Fruit fly (Drosophila melanogaster) whole organism, embryonic: ENCODE measurements around the gene CG9164.
A peak's percentile ranks its signal among the peaks of the same experiment; 100 is the strongest.

ENCODE experiments used
- Abd-B ChIP-seq: fragments of 200-800 bp; sonication (Bioruptor generic); optimal IDR thresholded peaks from 2 replicates; lab custom pipeline; 2018; ENCODE audit warnings: missing biosample characterization, mild to moderate bottlenecking, missing genetic modification characterization, moderate library complexity
- Atf6 ChIP-seq: fragments of 200-800 bp; sonication (Bioruptor generic); IDR thresholded peaks from 2 replicates; pipeline ENCODE4 v1.3.6; 2022; ENCODE audit warnings: missing biosample characterization, missing genetic modification characterization
- Blimp-1 ChIP-seq: fragments of 200-800 bp; sonication (Bioruptor generic); optimal IDR thresholded peaks from 3 replicates; lab custom pipeline; 2018; ENCODE audit warnings: missing biosample characterization, missing genetic modification characterization, mild to moderate bottlenecking, moderate library complexity, missing genetic modification reagents
- BtbVII ChIP-seq: fragments of 200-800 bp; sonication (Bioruptor generic); optimal IDR thresholded peaks from 3 replicates; lab custom pipeline; 2017; ENCODE audit warnings: missing biosample characterization, mild to moderate bottlenecking, missing genetic modification characterization
- CG10366 ChIP-seq: fragments of 200-800 bp; sonication (Bioruptor generic); IDR thresholded peaks from 2 replicates; pipeline ENCODE4 v1.3.6; 2022; ENCODE audit warnings: missing biosample characterization, missing genetic modification characterization
- CG1233 ChIP-seq: fragments of 200-800 bp; sonication (Bioruptor generic); optimal IDR thresholded peaks from 4 replicates; lab custom pipeline; 2018; ENCODE audit warnings: missing biosample characterization, mild to moderate bottlenecking, missing genetic modification characterization
- CG13287 ChIP-seq: fragments of 200-800 bp; sonication (Bioruptor generic); IDR thresholded peaks from 2 replicates; pipeline ENCODE4 v1.3.6; 2022; ENCODE audit warnings: missing biosample characterization, missing genetic modification characterization; ENCODE audit not compliant: partially characterized antibody
- CG14667 ChIP-seq: fragments of 200-800 bp; sonication (Bioruptor generic); IDR thresholded peaks from 2 replicates; pipeline ENCODE4 v1.3.6; 2022; ENCODE audit warnings: missing biosample characterization, missing genetic modification characterization
- CG16779 ChIP-seq: fragments of 200-800 bp; sonication (Bioruptor generic); IDR thresholded peaks from 2 replicates; pipeline ENCODE4 v1.3.6; 2022; ENCODE audit warnings: missing biosample characterization, missing genetic modification characterization
- CG2202 ChIP-seq: fragments of 200-800 bp; sonication (Bioruptor generic); optimal IDR thresholded peaks from 2 replicates; lab custom pipeline; 2018; ENCODE audit warnings: missing biosample characterization, mild to moderate bottlenecking, missing genetic modification characterization
- CG32767 ChIP-seq: fragments of 200-800 bp; sonication (Bioruptor generic); IDR thresholded peaks from 2 replicates; pipeline ENCODE4 v1.3.6; 2022; ENCODE audit warnings: missing biosample characterization, missing genetic modification characterization
- CG32772 ChIP-seq: fragments of 200-800 bp; sonication (Bioruptor generic); IDR thresholded peaks from 2 replicates; pipeline ENCODE4 v1.3.6; 2022; ENCODE audit warnings: missing biosample characterization, missing genetic modification characterization
- CG33213 ChIP-seq: fragments of 200-800 bp; sonication (Bioruptor generic); optimal IDR thresholded peaks from 3 replicates; lab custom pipeline; 2016; ENCODE audit warnings: missing biosample characterization, missing genetic modification characterization
- CG34224 ChIP-seq: fragments of 200-800 bp; sonication (Bioruptor generic); IDR thresholded peaks from 3 replicates; pipeline ENCODE4 v1.3.6; 2022; ENCODE audit warnings: missing biosample characterization, missing genetic modification characterization; ENCODE audit not compliant: partially characterized antibody
- CG4404 ChIP-seq: fragments of 200-800 bp; sonication (Bioruptor generic); IDR thresholded peaks from 2 replicates; pipeline ENCODE4 v1.3.6; 2022; ENCODE audit warnings: missing biosample characterization, missing genetic modification characterization
- CG6854 ChIP-seq: fragments of 200-800 bp; sonication (Bioruptor generic); optimal IDR thresholded peaks from 3 replicates; lab custom pipeline; 2017; ENCODE audit warnings: missing biosample characterization, mild to moderate bottlenecking, missing genetic modification characterization
- CG9215 ChIP-seq: fragments of 200-800 bp; sonication (Bioruptor generic); IDR thresholded peaks from 2 replicates; pipeline ENCODE4 v1.3.6; 2022; ENCODE audit warnings: missing biosample characterization, missing genetic modification characterization
- CG9437 ChIP-seq: fragments of 200-800 bp; sonication (Bioruptor generic); optimal IDR thresholded peaks from 2 replicates; lab custom pipeline; 2018; ENCODE audit warnings: missing biosample characterization, mild to moderate bottlenecking, missing genetic modification characterization
- CG9876 ChIP-seq: fragments of 200-800 bp; sonication (Bioruptor generic); optimal IDR thresholded peaks from 2 replicates; lab custom pipeline; 2016; ENCODE audit warnings: missing biosample characterization, missing genetic modification characterization
- Deaf1 ChIP-seq: fragments of 200-800 bp; optimal IDR thresholded peaks from 3 replicates; lab custom pipeline; 2019; ENCODE audit warnings: missing biosample characterization, mild to moderate bottlenecking, missing genetic modification characterization, moderate library complexity
- Eip74EF ChIP-seq, 2 experiments: fragments of 200-800 bp in 1 of 2; fragments of >200 bp in 1 of 2; sonication (Bioruptor generic) in 1 of 2; optimal IDR thresholded peaks; 2 replicates each; lab custom pipeline; 2017 to 2019; ENCODE audit warnings: missing biosample characterization in 2 of 2, missing genetic modification characterization in 2 of 2, mild to moderate bottlenecking in 1 of 2, moderate library complexity in 1 of 2
- Fer3 ChIP-seq: fragments of 200-800 bp; sonication (Bioruptor generic); optimal IDR thresholded peaks from 2 replicates; lab custom pipeline; 2018; ENCODE audit warnings: missing biosample characterization, mild to moderate bottlenecking, missing genetic modification characterization, moderate library complexity
- Gsc ChIP-seq: fragments of 200-800 bp; sonication (Bioruptor generic); IDR thresholded peaks from 2 replicates; pipeline ENCODE4 v1.3.6; 2022; ENCODE audit warnings: missing biosample characterization, missing genetic modification characterization
- HLHmδ ChIP-seq: fragments of 200-800 bp; sonication (Bioruptor generic); optimal IDR thresholded peaks from 2 replicates; lab custom pipeline; 2018; ENCODE audit warnings: missing biosample characterization, mild to moderate bottlenecking, missing genetic modification characterization, moderate library complexity
- Hmr ChIP-seq: fragments of 200-800 bp; sonication (Bioruptor generic); optimal IDR thresholded peaks from 3 replicates; lab custom pipeline; 2017; ENCODE audit warnings: mild to moderate bottlenecking, missing biosample characterization, missing genetic modification reagents, missing genetic modification characterization
- Med ChIP-seq: fragments of 200-800 bp; sonication (Bioruptor generic); peaks from one replicate; lab custom pipeline; 2016; ENCODE audit warnings: missing biosample characterization, missing genetic modification characterization, mild to moderate bottlenecking, inconsistent platforms, moderate library complexity
- PHDP ChIP-seq: fragments of 200-800 bp; sonication (Bioruptor generic); optimal IDR thresholded peaks from 3 replicates; lab custom pipeline; 2018; ENCODE audit warnings: missing biosample characterization, mild to moderate bottlenecking, missing genetic modification characterization, moderate library complexity
- Side ChIP-seq: fragments of 200-800 bp; sonication (Bioruptor generic); optimal IDR thresholded peaks from 2 replicates; lab custom pipeline; 2016; ENCODE audit warnings: missing biosample characterization, missing genetic modification characterization
- bbx ChIP-seq: fragments of 200-800 bp; sonication (Bioruptor generic); IDR thresholded peaks from 2 replicates; pipeline ENCODE4 v1.3.6; 2022; ENCODE audit warnings: missing biosample characterization, missing genetic modification characterization; ENCODE audit not compliant: partially characterized antibody
- bigmax ChIP-seq: fragments of 200-800 bp; sonication (Bioruptor generic); optimal IDR thresholded peaks from 2 replicates; lab custom pipeline; 2018; ENCODE audit warnings: missing biosample characterization, mild to moderate bottlenecking, missing genetic modification characterization
- cg ChIP-seq: fragments of 200-800 bp; sonication (Bioruptor generic); optimal IDR thresholded peaks from 3 replicates; lab custom pipeline; 2019; ENCODE audit warnings: missing biosample characterization, mild to moderate bottlenecking, missing genetic modification characterization, moderate library complexity
- eve ChIP-seq, 2 experiments: fragments of >200 bp; optimal IDR thresholded peaks; 2 replicates each; lab custom pipeline; 2017; ENCODE audit warnings: missing biosample characterization in 2 of 2, missing genetic modification characterization in 2 of 2
- fd3F ChIP-seq: fragments of 200-800 bp; sonication (Bioruptor generic); optimal IDR thresholded peaks from 2 replicates; lab custom pipeline; 2018; ENCODE audit warnings: missing biosample characterization, mild to moderate bottlenecking, missing genetic modification characterization, moderate library complexity
- ftz-f1 ChIP-seq: fragments of 200-800 bp; sonication (Bioruptor generic); optimal IDR thresholded peaks from 2 replicates; lab custom pipeline; 2016; ENCODE audit warnings: missing biosample characterization, missing genetic modification characterization
- gfzf ChIP-seq: fragments of 200-800 bp; sonication (Bioruptor generic); optimal IDR thresholded peaks from 2 replicates; lab custom pipeline; 2016; ENCODE audit warnings: missing biosample characterization, mild to moderate bottlenecking, missing genetic modification characterization, moderate library complexity
- maf-S ChIP-seq: fragments of 200-800 bp; sonication (Bioruptor generic); optimal IDR thresholded peaks from 2 replicates; lab custom pipeline; 2016; ENCODE audit warnings: missing biosample characterization, missing genetic modification characterization
- nmo ChIP-seq: fragments of 200-800 bp; sonication (Bioruptor generic); optimal IDR thresholded peaks from 2 replicates; lab custom pipeline; 2018; ENCODE audit warnings: missing biosample characterization, mild to moderate bottlenecking, missing genetic modification characterization, moderate library complexity
- p53 ChIP-seq: fragments of 200-800 bp; sonication (Bioruptor generic); optimal IDR thresholded peaks from 2 replicates; lab custom pipeline; 2016; ENCODE audit warnings: missing biosample characterization, missing genetic modification characterization
- peb ChIP-seq: fragments of 200-800 bp; sonication (Bioruptor generic); IDR thresholded peaks from 2 replicates; pipeline ENCODE4 v1.3.6; 2022; ENCODE audit warnings: missing biosample characterization, missing genetic modification characterization
- prd ChIP-seq, 3 experiments: fragments of >200 bp in 2 of 3; fragments of 200-800 bp in 1 of 3; sonication (Bioruptor generic) in 1 of 3; optimal IDR thresholded peaks in 2 of 3; IDR thresholded peaks in 1 of 3; 2 replicates in 2 of 3; 3 replicates in 1 of 3; pipeline versions ENCODE4 v1.3.6 to Lab custom; 2017 to 2022; ENCODE audit warnings: missing biosample characterization in 1 of 3, missing genetic modification characterization in 1 of 3
- ranshi ChIP-seq: fragments of 200-800 bp; sonication (Bioruptor generic); IDR thresholded peaks from 2 replicates; pipeline ENCODE4 v1.3.6; 2022; ENCODE audit warnings: missing biosample characterization, missing genetic modification characterization
- row ChIP-seq: fragments of 200-800 bp; sonication (Bioruptor generic); IDR thresholded peaks from 3 replicates; pipeline ENCODE4 v1.3.6; 2022; ENCODE audit warnings: missing biosample characterization, missing genetic modification characterization
- run ChIP-seq: fragments of 200-800 bp; sonication (Bioruptor generic); optimal IDR thresholded peaks from 3 replicates; lab custom pipeline; 2018; ENCODE audit warnings: missing biosample characterization, mild to moderate bottlenecking, missing genetic modification characterization
- sens ChIP-seq: fragments of 200-800 bp; sonication (Bioruptor generic); peaks from one replicate; lab custom pipeline; 2016; ENCODE audit warnings: missing biosample characterization, missing genetic modification characterization
- sisA ChIP-seq: fragments of 200-800 bp; sonication (Bioruptor generic); IDR thresholded peaks from 2 replicates; pipeline ENCODE4 v1.3.6; 2022; ENCODE audit warnings: missing biosample characterization, missing genetic modification characterization
- slbo ChIP-seq: fragments of 200-800 bp; sonication (Bioruptor generic); IDR thresholded peaks from 2 replicates; pipeline ENCODE4 v1.3.6; 2022; ENCODE audit warnings: missing biosample characterization, missing genetic modification characterization
- sr ChIP-seq: fragments of 200-800 bp; sonication (Bioruptor generic); IDR thresholded peaks from 3 replicates; pipeline ENCODE4 v1.3.6; 2022; ENCODE audit warnings: missing biosample characterization, missing genetic modification characterization
- trem ChIP-seq: fragments of 200-800 bp; optimal IDR thresholded peaks from 3 replicates; lab custom pipeline; 2019; ENCODE audit warnings: missing biosample characterization, mild to moderate bottlenecking, missing genetic modification characterization, moderate library complexity
- wek ChIP-seq: fragments of 200-800 bp; sonication (Bioruptor generic); optimal IDR thresholded peaks from 3 replicates; lab custom pipeline; 2018; ENCODE audit warnings: missing biosample characterization, mild to moderate bottlenecking, missing genetic modification characterization, moderate library complexity

CG9164 gene

DNA sequence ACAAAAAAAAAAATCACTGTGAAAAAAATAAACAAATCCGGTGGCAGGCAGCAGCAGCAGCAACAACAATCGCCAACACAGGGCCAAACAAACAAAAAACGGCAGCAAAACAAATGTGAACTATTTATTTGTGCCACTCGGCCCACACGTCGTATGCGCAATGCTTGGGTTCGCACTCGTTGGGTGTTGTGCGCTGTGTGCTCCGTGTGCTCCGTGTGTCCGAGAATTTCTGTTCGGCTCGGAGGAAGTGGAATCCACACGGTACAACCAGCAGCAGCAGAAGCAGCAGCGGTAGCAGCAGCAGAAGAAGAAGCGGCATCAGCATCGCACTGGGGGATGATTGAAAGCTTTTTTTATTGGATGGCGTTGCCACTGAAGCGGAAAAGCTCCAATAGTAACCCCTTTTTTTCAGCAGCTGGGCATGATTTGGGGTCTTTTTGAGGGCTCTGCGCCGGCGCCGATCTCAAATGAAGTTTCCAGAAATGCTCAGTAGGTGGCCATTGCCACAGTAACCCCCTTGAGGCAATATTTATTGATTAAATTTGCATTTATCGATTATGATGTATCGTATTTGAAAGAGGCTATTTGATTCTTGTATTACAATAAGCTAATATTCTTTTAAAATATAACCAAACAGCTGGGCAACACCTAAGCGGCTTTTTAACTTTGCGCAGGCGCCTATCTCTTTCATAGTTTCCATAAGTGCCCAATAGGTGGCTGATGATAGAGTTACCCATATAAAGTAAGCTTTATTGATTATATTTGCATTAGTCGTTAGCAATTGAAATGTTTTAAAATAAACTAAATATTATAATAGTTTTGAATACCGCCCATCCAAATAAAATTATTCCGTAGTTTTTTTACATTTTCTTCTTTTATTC is at the start of gene CG9164:
Gene CG9164 (minus strand): TSS at position 266 of the 881 bp plus-strand sequence.
- TF ChIP-seq Fer3 (no peak), CG33213 (GFP tag; lab: Kevin White, UChicago) (no peak), CG14667 (GFP tag; lab: Robert Waterston, UW) (no peak), Abd-B (GFP tag; lab: Kevin White, UChicago) (no peak), row (no peak), Eip74EF (GFP tag; optimal IDR thresholded peaks at IDR 0.05; lab: Kevin White, UChicago) (no peak), BtbVII (GFP tag; lab: Kevin White, UChicago) (no peak), run (no peak), trem (no peak), ftz-f1 (GFP tag; lab: Kevin White, UChicago) (no peak), CG32772 (no peak), CG1233 (GFP tag; lab: Kevin White, UChicago) (no peak), maf-S (GFP tag; lab: Kevin White, UChicago) (no peak), slbo (peak; percentile 19; the same call in 1 of the 2 replicates), ranshi (GFP tag; lab: Robert Waterston, UW) (no peak), sens (GFP tag; lab: Kevin White, UChicago) (peak; percentile 16), Side (GFP tag; lab: Kevin White, UChicago) (no peak), Atf6 (no peak), p53 (no peak), CG16779 (GFP tag; lab: Robert Waterston, UW) (no peak), Deaf1 (peak; percentile 74), sisA (no peak), CG9215 (no peak), CG34224 (GFP tag; lab: Robert Waterston, UW) (no peak), Hmr (GFP tag; lab: Kevin White, UChicago) (peak; percentile 31), peb (GFP tag; lab: Robert Waterston, UW) (no peak), PHDP (tag; lab: Kevin White, UChicago) (no peak), sr (GFP tag; lab: Robert Waterston, UW) (peak; percentile 50; the same call in 1 of the 3 replicates), fd3F (no peak), CG9437 (GFP tag; lab: Kevin White, UChicago) (no peak), CG32767 (no peak), HLHmδ (GFP tag; lab: Kevin White, UChicago) (no peak), CG6854 (GFP tag; lab: Kevin White, UChicago) (no peak), CG10366 (GFP tag; lab: Robert Waterston, UW) (no peak), CG4404 (GFP tag; lab: Robert Waterston, UW) (no peak), CG9876 (no peak), bigmax (GFP tag; lab: Kevin White, UChicago) (no peak), Gsc (GFP tag; lab: Robert Waterston, UW) (no peak), CG13287 (GFP tag; lab: Robert Waterston, UW) (no peak), cg (GFP tag; lab: Kevin White, UChicago) (no peak), nmo (no peak), bbx (GFP tag; lab: Robert Waterston, UW) (peak; percentile 38; the same call in 1 of the 2 replicates), wek (GFP tag; lab: Kevin White, UChicago) (no peak), gfzf (GFP tag; lab: Kevin White, UChicago) (no peak), CG2202 (tag; lab: Kevin White, UChicago) (no peak), Blimp-1 (no peak), prd (optimal IDR thresholded peaks at IDR 0.05; lab: Kevin White, UChicago) (no peak), prd (GFP tag; IDR thresholded peaks at IDR 0.05; lab: Robert Waterston, UW) (no peak), eve (GFP tag; optimal IDR thresholded peaks at IDR 0.05; lab: Kevin White, UChicago) (no peak), Med (GFP tag; lab: Kevin White, UChicago) (peak; percentile 40)
